Fruit fly (Drosophila melanogaster): ENCODE measurements around the gene Gnpnat.
A peak's percentile ranks its signal among the peaks of the same experiment; 100 is the strongest.

Gene Gnpnat

dm6 chr3R:29773833-29774324 is 35.8 kb downstream of the Gnpnat start (continued):
- TF ChIP-seq HLHmδ (GFP tag; optimal IDR thresholded peaks at IDR 0.05) (no peak), ash1 (GFP tag; optimal IDR thresholded peaks at IDR 0.05) (no peak), jigr1 (GFP tag; IDR thresholded peaks at IDR 0.05) (0 out of 3 replicates have a peak, but pooled peaks have one; percentile 38), Nf-YB (GFP tag; optimal IDR thresholded peaks at IDR 0.05) (peak; percentile 54), zen (tag; optimal IDR thresholded peaks at IDR 0.05) (peak; percentile 15), ranshi (GFP tag; IDR thresholded peaks at IDR 0.05) (peak; percentile 67; the same call in 1 of the 2 replicates), ERR (GFP tag; optimal IDR thresholded peaks at IDR 0.05) (peak; percentile 16), CG12219 (GFP tag; optimal IDR thresholded peaks at IDR 0.05) (peak; percentile 59), slp2 (GFP tag; optimal IDR thresholded peaks at IDR 0.05) (peak; percentile 59), MESR4 (GFP tag; optimal IDR thresholded peaks at IDR 0.05) (no peak), CG10543 (GFP tag; optimal IDR thresholded peaks at IDR 0.05) (peak; percentile 69), CG12236 (GFP tag; optimal IDR thresholded peaks at IDR 0.05) (peak; percentile 31), CG16815 (GFP tag; optimal IDR thresholded peaks at IDR 0.05) (peak; percentile 77), CG12391 (tag; optimal IDR thresholded peaks at IDR 0.05) (peak; percentile 79), Gug (GFP tag; IDR thresholded peaks at IDR 0.05) (peak; percentile 72; the same call in 3 of the 4 replicates), Ets65A (GFP tag) (peak; percentile 98), Mad (GFP tag; optimal IDR thresholded peaks at IDR 0.05) (peak; percentile 21), tio (GFP tag; optimal IDR thresholded peaks at IDR 0.05) (peak; percentile 67), CG3847 (GFP tag; IDR thresholded peaks at IDR 0.05) (peak; percentile 82), CG4730 (GFP tag; IDR thresholded peaks at IDR 0.05) (peak; percentile 64; the same call in 1 of the 2 replicates), CG10979 (tag; optimal IDR thresholded peaks at IDR 0.05) (peak; percentile 45), sd (tag; optimal IDR thresholded peaks at IDR 0.05) (no peak), CG12769 (tag; optimal IDR thresholded peaks at IDR 0.05) (peak; percentile 90), CG10462 (GFP tag; optimal IDR thresholded peaks at IDR 0.05) (peak; percentile 32), CG1603 (tag; optimal IDR thresholded peaks at IDR 0.05) (peak; percentile 23), Sry-δ (GFP tag; optimal IDR thresholded peaks at IDR 0.05) (peak; percentile 2), wek (GFP tag; optimal IDR thresholded peaks at IDR 0.05) (peak; percentile 0), CG15269 (tag; optimal IDR thresholded peaks at IDR 0.05) (peak; percentile 81), inv (GFP tag; IDR thresholded peaks at IDR 0.05; ENCODE audit: partially characterized antibody) (no peak), CG11695 (GFP tag; IDR thresholded peaks at IDR 0.05) (peak; percentile 64), lov (optimal IDR thresholded peaks at IDR 0.05) (no peak), lov (GFP tag; IDR thresholded peaks at IDR 0.05) (no peak), Side (GFP tag; optimal IDR thresholded peaks at IDR 0.05) (peak; percentile 34), Oaz (GFP tag; IDR thresholded peaks at IDR 0.05) (peak; percentile 49), HmgZ (tag; optimal IDR thresholded peaks at IDR 0.05) (peak; percentile 87), sob (GFP tag; IDR thresholded peaks at IDR 0.05) (peak; percentile 70), chm (GFP tag; IDR thresholded peaks at IDR 0.05) (peak; percentile 53; the same call in 1 of the 2 replicates), rib (GFP tag; IDR thresholded peaks at IDR 0.05) (peak; percentile 56), Asciz (GFP tag; optimal IDR thresholded peaks at IDR 0.05) (no peak), CG14050 (GFP tag; IDR thresholded peaks at IDR 0.05) (peak; percentile 63; the same call in 2 of the 3 replicates), knrl (GFP tag; IDR thresholded peaks at IDR 0.05; ENCODE audit: partially characterized antibody) (no peak), Camta (GFP tag; optimal IDR thresholded peaks at IDR 0.05) (peak; percentile 45), NC2α (GFP tag; optimal IDR thresholded peaks at IDR 0.05) (peak; percentile 16), esg (GFP tag; conservative IDR thresholded peaks at IDR 0.05) (peak; percentile 60), CG30020 (tag; optimal IDR thresholded peaks at IDR 0.05) (no peak), ara (GFP tag; IDR thresholded peaks at IDR 0.05) (peak; percentile 36; the same call in 1 of the 2 replicates), CG15514 (GFP tag; optimal IDR thresholded peaks at IDR 0.05) (no peak), gem (tag; optimal IDR thresholded peaks at IDR 0.05) (peak; percentile 84), ci (GFP tag; IDR thresholded peaks at IDR 0.05) (peak; percentile 59), gt (GFP tag; IDR thresholded peaks at IDR 0.05) (no peak), CG12942 (GFP tag; optimal IDR thresholded peaks at IDR 0.05) (peak; percentile 53)
